Worm (Caenorhabditis elegans) whole organism, L1 larva: ENCODE results near the gene T26G10.3.
A peak's percentile ranks its signal among the peaks of the same experiment; 100 is the strongest.

ENCODE experiments used
- C04F5.9 ChIP-seq: sonication (generic microtip); optimal IDR thresholded peaks from 2 replicates; lab custom pipeline; 2016; ENCODE audit warnings: missing genetic modification characterization, missing compliant biosample characterization
- F16B12.6 ChIP-seq: fragments of 150-350 bp; optimal IDR thresholded peaks from 2 replicates; lab custom pipeline; 2014; ENCODE audit warnings: missing biosample characterization, missing genetic modification characterization
- alr-1 ChIP-seq: fragments of 200-800 bp; sonication (Bioruptor generic); optimal IDR thresholded peaks from 2 replicates; lab custom pipeline; 2018; ENCODE audit warnings: borderline replicate concordance, mild to moderate bottlenecking, missing genetic modification characterization, missing compliant biosample characterization
- aly-2 ChIP-seq: fragments of 150-350 bp; optimal IDR thresholded peaks from 2 replicates; lab custom pipeline; 2014; ENCODE audit warnings: missing biosample characterization, missing genetic modification characterization
- blmp-1 ChIP-seq: fragments of 150-350 bp; optimal IDR thresholded peaks from 2 replicates; lab custom pipeline; 2014; ENCODE audit warnings: missing biosample characterization, missing genetic modification characterization
- ceh-8 ChIP-seq: fragments of 200-800 bp; sonication (Bioruptor generic); optimal IDR thresholded peaks from 2 replicates; lab custom pipeline; 2018; ENCODE audit warnings: mild to moderate bottlenecking, missing genetic modification characterization, moderate library complexity, missing compliant biosample characterization
- ceh-82 ChIP-seq, 3 experiments: fragments of 150-350 bp in 1 of 3; sonication (generic microtip) in 2 of 3; optimal IDR thresholded peaks; 2 replicates each; lab custom pipeline; 2014 to 2017; ENCODE audit warnings: missing biosample characterization in 3 of 3, missing genetic modification characterization in 3 of 3
- ceh-90 ChIP-seq: sonication (generic microtip); optimal IDR thresholded peaks from 2 replicates; lab custom pipeline; 2016; ENCODE audit warnings: missing genetic modification characterization, missing compliant biosample characterization
- dsc-1 ChIP-seq: sonication (generic microtip); optimal IDR thresholded peaks from 2 replicates; lab custom pipeline; 2016; ENCODE audit warnings: mild to moderate bottlenecking, missing genetic modification characterization, missing compliant biosample characterization
- egl-13 ChIP-seq: sonication (generic microtip); optimal IDR thresholded peaks from 2 replicates; lab custom pipeline; 2016; ENCODE audit warnings: missing genotype, missing genetic modification reagents, missing genetic modification characterization, missing compliant biosample characterization
- egl-27 ChIP-seq, 2 experiments: fragments of 150-350 bp in 1 of 2; sonication (generic microtip); optimal IDR thresholded peaks; 3 replicates each; lab custom pipeline; 2017 to 2018; ENCODE audit warnings: missing biosample characterization in 2 of 2, missing genetic modification characterization in 2 of 2, missing genetic modification reagents in 2 of 2
- elt-2 ChIP-seq: sonication (generic microtip); optimal IDR thresholded peaks from 2 replicates; lab custom pipeline; 2016; ENCODE audit warnings: missing genetic modification characterization, mild to moderate bottlenecking, inconsistent platforms, missing compliant biosample characterization, missing genetic modification reagents
- elt-3 ChIP-seq, 6 experiments: fragments of 150-350 bp in 1 of 6; sonication (generic microtip); optimal IDR thresholded peaks; 2 replicates each; lab custom pipeline; 2017 to 2018; ENCODE audit warnings: missing biosample characterization in 6 of 6, missing genetic modification characterization in 6 of 6, inconsistent platforms in 1 of 6
- fkh-4 ChIP-seq: sonication (generic microtip); optimal IDR thresholded peaks from 2 replicates; lab custom pipeline; 2016; ENCODE audit warnings: missing compliant biosample characterization, missing genetic modification characterization, borderline replicate concordance
- fkh-8 ChIP-seq: sonication (generic microtip); optimal IDR thresholded peaks from 2 replicates; lab custom pipeline; 2016; ENCODE audit warnings: mild to moderate bottlenecking, missing genetic modification characterization, missing compliant biosample characterization
- hlh-4 ChIP-seq: sonication (generic microtip); optimal IDR thresholded peaks from 2 replicates; lab custom pipeline; 2016; ENCODE audit warnings: mild to moderate bottlenecking, missing genetic modification characterization, missing compliant biosample characterization
- hpl-2 ChIP-seq: fragments of 150-350 bp; optimal IDR thresholded peaks from 2 replicates; lab custom pipeline; 2014; ENCODE audit warnings: missing biosample characterization, missing genetic modification reagents, missing genetic modification characterization
- jun-1 ChIP-seq: fragments of 150-350 bp; optimal IDR thresholded peaks from 2 replicates; lab custom pipeline; 2014; ENCODE audit warnings: missing biosample characterization, missing genetic modification reagents, missing genetic modification characterization
- lin-14 ChIP-seq: fragments of 200-800 bp; sonication (Bioruptor generic); optimal IDR thresholded peaks from 2 replicates; lab custom pipeline; 2018; ENCODE audit warnings: mild to moderate bottlenecking, missing genetic modification characterization, moderate library complexity, missing compliant biosample characterization
- lin-15B ChIP-seq: fragments of 150-350 bp; sonication (generic microtip); optimal IDR thresholded peaks from 3 replicates; lab custom pipeline; 2014; ENCODE audit warnings: missing biosample characterization, missing genetic modification characterization
- lin-35 ChIP-seq, 2 experiments: fragments of 150-350 bp; optimal IDR thresholded peaks; 2 replicates each; lab custom pipeline; 2014; ENCODE audit warnings: missing biosample characterization in 2 of 2, missing genetic modification characterization in 2 of 2, missing genetic modification reagents in 2 of 2
- lin-39 ChIP-seq: fragments of 150-350 bp; optimal IDR thresholded peaks from 2 replicates; lab custom pipeline; 2014; ENCODE audit warnings: missing biosample characterization, missing genetic modification reagents, missing genetic modification characterization
- mdl-1 ChIP-seq, 2 experiments: fragments of 150-350 bp; optimal IDR thresholded peaks; 2 replicates each; lab custom pipeline; 2014 to 2017; ENCODE audit warnings: missing biosample characterization in 2 of 2, missing genetic modification characterization in 2 of 2, inconsistent platforms in 1 of 2
- mep-1 ChIP-seq: fragments of 150-350 bp; optimal IDR thresholded peaks from 2 replicates; lab custom pipeline; 2014; ENCODE audit warnings: missing biosample characterization, missing genetic modification characterization
- nhr-11 ChIP-seq: fragments of 150-350 bp; optimal IDR thresholded peaks from 2 replicates; lab custom pipeline; 2014; ENCODE audit warnings: missing biosample characterization, missing genetic modification characterization
- nhr-12 ChIP-seq: sonication (generic microtip); optimal IDR thresholded peaks from 2 replicates; lab custom pipeline; 2017; ENCODE audit warnings: missing biosample characterization, missing genetic modification characterization
- nhr-20 ChIP-seq: sonication (generic microtip); optimal IDR thresholded peaks from 2 replicates; lab custom pipeline; 2016; ENCODE audit warnings: mild to moderate bottlenecking, missing genetic modification characterization, missing compliant biosample characterization
- nhr-237 ChIP-seq: fragments of 150-350 bp; optimal IDR thresholded peaks from 2 replicates; lab custom pipeline; 2014; ENCODE audit warnings: missing biosample characterization, missing genetic modification characterization
- nhr-47 ChIP-seq: sonication (generic microtip); optimal IDR thresholded peaks from 2 replicates; lab custom pipeline; 2016; ENCODE audit warnings: mild to moderate bottlenecking, missing genetic modification characterization, moderate library complexity, missing compliant biosample characterization
- nhr-71 ChIP-seq: sonication (generic microtip); optimal IDR thresholded peaks from 2 replicates; lab custom pipeline; 2016; ENCODE audit warnings: mild to moderate bottlenecking, missing genetic modification characterization, moderate library complexity, missing compliant biosample characterization
- nhr-76 ChIP-seq: sonication (generic microtip); optimal IDR thresholded peaks from 2 replicates; lab custom pipeline; 2017; ENCODE audit warnings: missing biosample characterization, missing genetic modification characterization
- nhr-84 ChIP-seq: sonication (generic microtip); optimal IDR thresholded peaks from 2 replicates; lab custom pipeline; 2017; ENCODE audit warnings: missing biosample characterization, missing genetic modification characterization
- pag-3 ChIP-seq: sonication (generic microtip); optimal IDR thresholded peaks from 2 replicates; lab custom pipeline; 2017; ENCODE audit warnings: missing genetic modification characterization, mild to moderate bottlenecking, missing compliant biosample characterization, antibody characterized with exemption, borderline replicate concordance; ENCODE audit not compliant: insufficient read depth
- pax-3 ChIP-seq: fragments of 200-800 bp; sonication (Bioruptor generic); optimal IDR thresholded peaks from 2 replicates; lab custom pipeline; 2018; ENCODE audit warnings: mild to moderate bottlenecking, missing genetic modification characterization, moderate library complexity, missing compliant biosample characterization
- pqm-1 ChIP-seq: sonication (generic microtip); optimal IDR thresholded peaks from 3 replicates; lab custom pipeline; 2017; ENCODE audit warnings: missing biosample characterization, missing genetic modification characterization
- rnt-1 ChIP-seq: sonication (generic microtip); optimal IDR thresholded peaks from 2 replicates; lab custom pipeline; 2016; ENCODE audit warnings: mild to moderate bottlenecking, missing genetic modification characterization, moderate library complexity, missing compliant biosample characterization
- skn-1 ChIP-seq: fragments of 150-350 bp; optimal IDR thresholded peaks from 2 replicates; lab custom pipeline; 2014; ENCODE audit warnings: missing biosample characterization, missing genetic modification characterization
- snpc-4 ChIP-seq: fragments of 150-350 bp; optimal IDR thresholded peaks from 2 replicates; lab custom pipeline; 2014; ENCODE audit warnings: missing biosample characterization, missing genetic modification characterization
- sox-4 ChIP-seq: sonication (generic microtip); optimal IDR thresholded peaks from 2 replicates; lab custom pipeline; 2016; ENCODE audit warnings: missing genetic modification characterization, missing compliant biosample characterization
- swsn-7 ChIP-seq: sonication (generic microtip); optimal IDR thresholded peaks from 2 replicates; lab custom pipeline; 2016; ENCODE audit warnings: missing genetic modification characterization, missing compliant biosample characterization
- unc-130 ChIP-seq: fragments of 150-350 bp; optimal IDR thresholded peaks from 2 replicates; lab custom pipeline; 2017; ENCODE audit warnings: missing biosample characterization, missing genetic modification characterization, inconsistent platforms
- vab-15 ChIP-seq: sonication (generic microtip); optimal IDR thresholded peaks from 2 replicates; lab custom pipeline; 2017; ENCODE audit warnings: missing genotype, mild to moderate bottlenecking, missing genetic modification characterization, missing compliant biosample characterization
- xbp-1 ChIP-seq: sonication (generic microtip); optimal IDR thresholded peaks from 2 replicates; lab custom pipeline; 2016; ENCODE audit warnings: missing genetic modification characterization, missing compliant biosample characterization
- zag-1 ChIP-seq: fragments of 150-350 bp; optimal IDR thresholded peaks from 2 replicates; lab custom pipeline; 2014; ENCODE audit warnings: missing biosample characterization, missing genetic modification characterization
- zip-4 ChIP-seq: fragments of 200-800 bp; sonication (Bioruptor generic); optimal IDR thresholded peaks from 2 replicates; lab custom pipeline; 2018; ENCODE audit warnings: mild to moderate bottlenecking, missing genetic modification characterization, moderate library complexity, missing compliant biosample characterization
- ztf-11 ChIP-seq, 2 experiments: sonication (generic microtip); optimal IDR thresholded peaks; 2 replicates each; lab custom pipeline; 2016 to 2017; ENCODE audit warnings: missing genetic modification characterization in 2 of 2, missing biosample characterization in 1 of 2, missing compliant biosample characterization in 1 of 2
- ztf-4 ChIP-seq: fragments of 150-350 bp; optimal IDR thresholded peaks from 2 replicates; lab custom pipeline; 2014; ENCODE audit warnings: missing biosample characterization, missing genetic modification characterization

T26G10.3 gene

ce11 chrIII:9449831-9450230, 36.6 kb upstream of the T26G10.3 start, which contains the start of gene F54C8.6:
Gene F54C8.6, minus strand, starts transcription at chrIII:9449931.
- TF ChIP-seq ceh-82 (tag; optimal IDR thresholded peaks at IDR 0.05; lab: Kevin White, UChicago) (no peak), swsn-7 (tag; lab: Kevin White, UChicago) (no peak), hpl-2 (no peak), zip-4 (no peak), ceh-8 (GFP tag; lab: Kevin White, UChicago) (no peak), nhr-11 (tag; lab: Kevin White, UChicago) (no peak), ceh-90 (tag; lab: Kevin White, UChicago) (no peak), fkh-4 (tag; lab: Kevin White, UChicago) (no peak), unc-130 (no peak), ztf-11 (tag; optimal IDR thresholded peaks at IDR 0.05; lab: Kevin White, UChicago) (no peak), lin-14 (GFP tag; lab: Kevin White, UChicago) (no peak), fkh-8 (no peak), blmp-1 (tag; lab: Kevin White, UChicago) (no peak), C04F5.9 (no peak), skn-1 (tag; lab: Kevin White, UChicago) (no peak), zag-1 (tag; lab: Kevin White, UChicago) (no peak), jun-1 (tag; lab: Kevin White, UChicago) (no peak)

DNA sequence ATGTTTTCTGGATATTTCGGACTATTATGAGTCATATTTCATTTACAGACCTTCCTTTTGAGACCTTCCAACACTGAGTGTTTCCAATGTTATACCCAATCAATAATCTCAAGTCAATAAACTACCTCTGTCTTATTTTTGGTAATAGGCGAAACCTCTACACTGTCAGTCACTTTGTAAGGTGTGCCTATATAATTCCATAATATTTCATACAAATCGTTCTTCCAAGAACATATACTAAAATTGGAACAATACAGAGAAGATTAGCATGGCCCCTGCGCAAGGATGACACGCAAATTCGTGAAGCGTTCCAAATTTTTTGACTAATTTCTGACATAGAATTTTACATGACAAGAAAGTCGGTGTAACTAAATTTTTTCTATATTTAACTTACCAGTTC, 36.1 kb upstream of the T26G10.3 start:
- peak; percentile 60 for TF ChIP-seq snpc-4 (tag; lab: Kevin White, UChicago)
- TF ChIP-seq, all 84 proteins: peak for 1; not testable (repeated sequence) for 83

- TF ChIP-seq pag-3 (no peak), elt-3 (tag; optimal IDR thresholded peaks at IDR 0.05; lab: Kevin White, UChicago) (peak in 1 of 6 experiments; percentile 43), lin-35 (GFP tag; optimal IDR thresholded peaks at IDR 0.05; lab: Kevin White, UChicago) (peak; percentile 97), nhr-71 (tag; lab: Kevin White, UChicago) (peak; percentile 91), nhr-12 (tag; lab: Kevin White, UChicago) (no peak), alr-1 (tag; lab: Kevin White, UChicago) (no peak), pqm-1 (no peak), mdl-1 (tag; optimal IDR thresholded peaks at IDR 0.05; lab: Kevin White, UChicago) (peak in 1 of 2 experiments; percentile 65), egl-27 (tag; optimal IDR thresholded peaks at IDR 0.05; lab: Kevin White, UChicago) (no peak), aly-2 (tag; lab: Kevin White, UChicago) (no peak), elt-2 (peak; percentile 11), fkh-8 (peak; percentile 80), nhr-11 (tag; lab: Kevin White, UChicago) (peak; percentile 25), lin-15B (tag; lab: Kevin White, UChicago) (peak; percentile 76), mep-1 (tag; lab: Kevin White, UChicago) (peak; percentile 89), unc-130 (peak; percentile 68), lin-39 (tag; lab: Kevin White, UChicago) (peak; percentile 40), nhr-20 (tag; lab: Kevin White, UChicago) (peak; percentile 82), dsc-1 (tag; lab: Kevin White, UChicago) (peak; percentile 57), vab-15 (tag; lab: Kevin White, UChicago) (no peak), xbp-1 (tag; lab: Kevin White, UChicago) (peak; percentile 79), nhr-47 (tag; lab: Kevin White, UChicago) (peak; percentile 88), sox-4 (tag; lab: Kevin White, UChicago) (no peak), egl-13 (peak; percentile 67), nhr-237 (tag; lab: Kevin White, UChicago) (peak; percentile 41), ztf-4 (tag; lab: Kevin White, UChicago) (peak; percentile 85), hlh-4 (tag; lab: Kevin White, UChicago) (no peak), nhr-76 (tag; lab: Kevin White, UChicago) (no peak), rnt-1 (tag; lab: Kevin White, UChicago) (peak; percentile 91), zag-1 (tag; lab: Kevin White, UChicago) (no peak), lin-14 (GFP tag; lab: Kevin White, UChicago) (peak; percentile 88), pax-3 (tag; lab: Kevin White, UChicago) (no peak), F16B12.6 (tag; lab: Kevin White, UChicago) (peak; percentile 68), nhr-84 (no peak), ztf-11 (tag; optimal IDR thresholded peaks at IDR 0.05; lab: Kevin White, UChicago) (peak in 1 of 2 experiments; percentile 57), jun-1 (tag; lab: Kevin White, UChicago) (peak; percentile 84)
Measured at ce11 chrIII:9443417-9444027, 30.3 kb upstream of the T26G10.3 start, which contains the start of gene pir-2. Gene pir-2, minus strand, starts transcription at chrIII:9443634.
